Worm (Caenorhabditis elegans) whole organism, L1 larva: Measurements from ENCODE around the gene rom-4.

Experiments used
- C34B4.2 ChIP-seq: sonication (generic microtip); optimal IDR thresholded peaks from 2 replicates; lab custom pipeline; 2017; ENCODE audit warnings: mild to moderate bottlenecking, missing genetic modification characterization, missing compliant biosample characterization
- nhr-28 ChIP-seq: fragments of 150-350 bp; optimal IDR thresholded peaks from 2 replicates; lab custom pipeline; 2014; ENCODE audit warnings: missing biosample characterization, missing genetic modification characterization
- nhr-90 ChIP-seq: sonication (generic microtip); optimal IDR thresholded peaks from 2 replicates; lab custom pipeline; 2016; ENCODE audit warnings: mild to moderate bottlenecking, missing genetic modification characterization, missing compliant biosample characterization; ENCODE audit not compliant: poor library complexity
- snpc-4 ChIP-seq: fragments of 150-350 bp; optimal IDR thresholded peaks from 2 replicates; lab custom pipeline; 2014; ENCODE audit warnings: missing biosample characterization, missing genetic modification characterization
- unc-98 ChIP-seq: fragments of 200-800 bp; sonication (Bioruptor generic); IDR thresholded peaks from 2 replicates; pipeline ENCODE4 v1.3.6; 2022; ENCODE audit warnings: missing genetic modification characterization, missing compliant biosample characterization

ce11 chrIV:17005734-17006133 lies 10.1 kb downstream of the rom-4 start:
- TF ChIP-seq snpc-4 (tag; lab: Kevin White, UChicago) (no peak), nhr-28 (tag; lab: Kevin White, UChicago) (no peak), nhr-90 (tag; lab: Kevin White, UChicago) (no peak), C34B4.2 (tag; lab: Kevin White, UChicago) (no peak), unc-98 (GFP tag; lab: Robert Waterston, UW) (no peak)
